Fruit fly (Drosophila melanogaster): Measurements from ENCODE around the gene CG1503.
A peak's percentile ranks its signal among the peaks of the same experiment; 100 is the strongest.

Gene CG1503

dm6 chrX:21124176-21124575, 18.0 kb upstream of the CG1503 start (continued):
- no peak for TF ChIP-seq da (GFP tag; optimal IDR thresholded peaks at IDR 0.05)
- TF ChIP-seq so (GFP tag; IDR thresholded peaks at IDR 0.05): 0 out of 3 replicates have a peak, but pooled peaks have one; percentile 63
- no peak for TF ChIP-seq crc (GFP tag; optimal IDR thresholded peaks at IDR 0.05)
- TF ChIP-seq CG18764 (GFP tag; optimal IDR thresholded peaks at IDR 0.05): peak; percentile 14
- TF ChIP-seq CG11247 (GFP tag; IDR thresholded peaks at IDR 0.05): no peak; the same call in 1 of the 2 replicates
- no peak for TF ChIP-seq sna (GFP tag; IDR thresholded peaks at IDR 0.05; ENCODE audit: partially characterized antibody)
- TF ChIP-seq Chrac-16 (GFP tag; optimal IDR thresholded peaks at IDR 0.05): peak; percentile 64
- peak; percentile 37 for TF ChIP-seq CG7271 (tag; optimal IDR thresholded peaks at IDR 0.05)
- TF ChIP-seq fru (optimal IDR thresholded peaks at IDR 0.05): no peak
- peak; percentile 57 for TF ChIP-seq Ada2b (GFP tag; IDR thresholded peaks at IDR 0.05)
- no peak for TF ChIP-seq Doc2 (GFP tag; IDR thresholded peaks at IDR 0.05)
- peak; percentile 83; the same call in 2 of the 3 replicates for TF ChIP-seq CG17361 (GFP tag; IDR thresholded peaks at IDR 0.05)
- peak; percentile 12 for TF ChIP-seq Side (GFP tag; optimal IDR thresholded peaks at IDR 0.05)
- peak; percentile 55 for TF ChIP-seq CG32772 (GFP tag; IDR thresholded peaks at IDR 0.05)
- TF ChIP-seq wek (GFP tag; optimal IDR thresholded peaks at IDR 0.05): no peak
- peak; percentile 86 for TF ChIP-seq Sox102F (GFP tag; optimal IDR thresholded peaks at IDR 0.05)
- TF ChIP-seq CG7357 (GFP tag; IDR thresholded peaks at IDR 0.05): peak; percentile 57; the same call in 1 of the 3 replicates
- TF ChIP-seq fd96Cb (tag; optimal IDR thresholded peaks at IDR 0.05): peak; percentile 71
- no peak for TF ChIP-seq tx (GFP tag; optimal IDR thresholded peaks at IDR 0.05)
- TF ChIP-seq CG2129 (GFP tag; IDR thresholded peaks at IDR 0.05; ENCODE audit: partially characterized antibody): no peak
- peak; percentile 71 for TF ChIP-seq tin (GFP tag; optimal IDR thresholded peaks at IDR 0.05)
- TF ChIP-seq tna (GFP tag; IDR thresholded peaks at IDR 0.05; ENCODE audit: partially characterized antibody): no peak
- TF ChIP-seq cas (GFP tag; IDR thresholded peaks at IDR 0.05): no peak
- peak; percentile 44 for TF ChIP-seq CG1233 (GFP tag; optimal IDR thresholded peaks at IDR 0.05)
- peak; percentile 44 for TF ChIP-seq caup (GFP tag; optimal IDR thresholded peaks at IDR 0.05; ENCODE audit: severe bottlenecking)
- TF ChIP-seq CG8944 (GFP tag; optimal IDR thresholded peaks at IDR 0.05): no peak
- no peak for TF ChIP-seq hkb (optimal IDR thresholded peaks at IDR 0.05)
- peak; percentile 70 for TF ChIP-seq hkb (GFP tag; IDR thresholded peaks at IDR 0.05)
- TF ChIP-seq E2f1 (GFP tag; IDR thresholded peaks at IDR 0.05): peak; percentile 69
- TF ChIP-seq tio (GFP tag; optimal IDR thresholded peaks at IDR 0.05): peak; percentile 75
- peak; percentile 12 for TF ChIP-seq sug (tag; optimal IDR thresholded peaks at IDR 0.05)
- no peak for TF ChIP-seq sim (GFP tag; IDR thresholded peaks at IDR 0.05)
- peak; percentile 61 for TF ChIP-seq bcd (GFP tag; optimal IDR thresholded peaks at IDR 0.05)
- TF ChIP-seq CG6689 (GFP tag; IDR thresholded peaks at IDR 0.05): peak; percentile 75
- TF ChIP-seq crol (GFP tag; IDR thresholded peaks at IDR 0.05): no peak
- peak; percentile 60 for TF ChIP-seq CG3847 (GFP tag; IDR thresholded peaks at IDR 0.05)
- TF ChIP-seq nmo (GFP tag; optimal IDR thresholded peaks at IDR 0.05): peak; percentile 81
- no peak for TF ChIP-seq Hr39 (optimal IDR thresholded peaks at IDR 0.05)
- no peak for TF ChIP-seq Lim3 (GFP tag; IDR thresholded peaks at IDR 0.05)
- peak; percentile 65; the same call in 1 of the 2 replicates for TF ChIP-seq ranshi (GFP tag; IDR thresholded peaks at IDR 0.05)
- TF ChIP-seq Elba2 (GFP tag; optimal IDR thresholded peaks at IDR 0.05): no peak
- TF ChIP-seq CG3838 (GFP tag; optimal IDR thresholded peaks at IDR 0.05): no peak
- no peak for TF ChIP-seq exex (tag; optimal IDR thresholded peaks at IDR 0.05)
- no peak for TF ChIP-seq sc (optimal IDR thresholded peaks at IDR 0.05)
- peak; percentile 52 for TF ChIP-seq sc (GFP tag; optimal IDR thresholded peaks at IDR 0.05)
- peak; percentile 7 for TF ChIP-seq Atf-2 (GFP tag; optimal IDR thresholded peaks at IDR 0.05)
- peak; percentile 35 for TF ChIP-seq scrt (GFP tag; optimal IDR thresholded peaks at IDR 0.05)
- peak; percentile 53 for TF ChIP-seq Six4 (GFP tag; optimal IDR thresholded peaks at IDR 0.05)
- no peak for TF ChIP-seq CG6791 (GFP tag; IDR thresholded peaks at IDR 0.05; ENCODE audit: partially characterized antibody)
- TF ChIP-seq Mes4 (GFP tag; optimal IDR thresholded peaks at IDR 0.05): no peak
- TF ChIP-seq CG9932 (GFP tag; IDR thresholded peaks at IDR 0.05): peak; percentile 64
- TF ChIP-seq CG18262 (tag; optimal IDR thresholded peaks at IDR 0.05): peak; percentile 79
- TF ChIP-seq mam (GFP tag; optimal IDR thresholded peaks at IDR 0.05): peak; percentile 40
